Worm (Caenorhabditis elegans) whole organism, mixed stage, embryonic: ENCODE results near the gene lido-1.

Experiments
- M03D4.4 ChIP-seq: sonication (generic microtip); optimal IDR thresholded peaks from 2 replicates; lab custom pipeline; 2017; ENCODE audit warnings: mild to moderate bottlenecking, missing genetic modification characterization, missing compliant biosample characterization
- bed-3 ChIP-seq: fragments of 200-800 bp; sonication (Bioruptor generic); optimal IDR thresholded peaks from 3 replicates; lab custom pipeline; 2018; ENCODE audit warnings: mild to moderate bottlenecking, missing genetic modification characterization, moderate library complexity, missing compliant biosample characterization
- blmp-1 ChIP-seq: fragments of 150-350 bp; optimal IDR thresholded peaks from 2 replicates; lab custom pipeline; 2014; ENCODE audit warnings: missing biosample characterization, missing genetic modification characterization
- ceh-39 ChIP-seq: fragments of 150-350 bp; optimal IDR thresholded peaks from 2 replicates; lab custom pipeline; 2014; ENCODE audit warnings: missing biosample characterization, missing genetic modification characterization
- ceh-43 ChIP-seq: fragments of 200-800 bp; sonication (Bioruptor generic); optimal IDR thresholded peaks from 2 replicates; lab custom pipeline; 2018; ENCODE audit warnings: mild to moderate bottlenecking, missing genetic modification characterization, moderate library complexity, missing compliant biosample characterization
- ceh-83 ChIP-seq: fragments of 200-800 bp; sonication (Bioruptor generic); optimal IDR thresholded peaks from 2 replicates; lab custom pipeline; 2018; ENCODE audit warnings: mild to moderate bottlenecking, missing genetic modification characterization, missing compliant biosample characterization
- ces-1 ChIP-seq: fragments of 150-350 bp; optimal IDR thresholded peaks from 2 replicates; lab custom pipeline; 2014; ENCODE audit warnings: missing biosample characterization, missing genetic modification reagents, missing genetic modification characterization
- cnd-1 ChIP-seq: fragments of 200-800 bp; sonication (Bioruptor generic); optimal IDR thresholded peaks from 2 replicates; lab custom pipeline; 2018; ENCODE audit warnings: mild to moderate bottlenecking, missing genetic modification characterization, missing compliant biosample characterization
- drap-1 ChIP-seq: fragments of 200-800 bp; sonication (Bioruptor generic); optimal IDR thresholded peaks from 3 replicates; lab custom pipeline; 2018; ENCODE audit warnings: mild to moderate bottlenecking, missing genetic modification characterization, missing compliant biosample characterization
- flh-1 ChIP-seq: fragments of 200-800 bp; sonication (Bioruptor generic); optimal IDR thresholded peaks from 2 replicates; lab custom pipeline; 2018; ENCODE audit warnings: mild to moderate bottlenecking, missing genetic modification characterization, moderate library complexity, missing compliant biosample characterization
- ham-2 ChIP-seq: fragments of 200-800 bp; sonication (Bioruptor generic); optimal IDR thresholded peaks from 2 replicates; lab custom pipeline; 2018; ENCODE audit warnings: mild to moderate bottlenecking, missing genetic modification characterization, missing compliant biosample characterization
- hlh-1 ChIP-seq: fragments of 150-350 bp; optimal IDR thresholded peaks from 2 replicates; lab custom pipeline; 2014; ENCODE audit warnings: missing biosample characterization, missing genetic modification reagents, missing genetic modification characterization
- lin-13 ChIP-seq: fragments of 150-350 bp; optimal IDR thresholded peaks from 2 replicates; lab custom pipeline; 2014; ENCODE audit warnings: missing biosample characterization, missing genetic modification characterization
- lin-32 ChIP-seq: fragments of 200-800 bp; sonication (Bioruptor generic); optimal IDR thresholded peaks from 2 replicates; lab custom pipeline; 2018; ENCODE audit warnings: mild to moderate bottlenecking, missing genetic modification characterization, missing compliant biosample characterization
- lsy-2 ChIP-seq: fragments of 150-350 bp; optimal IDR thresholded peaks from 2 replicates; lab custom pipeline; 2014; ENCODE audit warnings: missing biosample characterization, missing genetic modification characterization
- mab-5 ChIP-seq: fragments of 150-350 bp; optimal IDR thresholded peaks from 2 replicates; lab custom pipeline; 2014; ENCODE audit warnings: missing biosample characterization, missing genetic modification characterization
- mep-1 ChIP-seq: fragments of 150-350 bp; optimal IDR thresholded peaks from 2 replicates; lab custom pipeline; 2017; ENCODE audit warnings: missing biosample characterization, missing genetic modification reagents, missing genetic modification characterization, inconsistent platforms
- mls-2 ChIP-seq: sonication (generic microtip); optimal IDR thresholded peaks from 2 replicates; lab custom pipeline; 2016; ENCODE audit warnings: mild to moderate bottlenecking, missing genetic modification characterization, moderate library complexity, missing compliant biosample characterization
- nhr-2 ChIP-seq: fragments of 150-350 bp; optimal IDR thresholded peaks from 2 replicates; lab custom pipeline; 2014; ENCODE audit warnings: missing biosample characterization, missing genetic modification characterization
- nhr-237 ChIP-seq: fragments of 150-350 bp; optimal IDR thresholded peaks from 2 replicates; lab custom pipeline; 2014; ENCODE audit warnings: missing biosample characterization, missing genetic modification characterization
- nhr-28 ChIP-seq: fragments of 150-350 bp; optimal IDR thresholded peaks from 2 replicates; lab custom pipeline; 2014; ENCODE audit warnings: missing biosample characterization, missing genetic modification characterization
- nhr-76 ChIP-seq: sonication (generic microtip); optimal IDR thresholded peaks from 2 replicates; lab custom pipeline; 2017; ENCODE audit warnings: missing biosample characterization, missing genetic modification characterization
- pha-4 ChIP-seq: fragments of 150-350 bp; optimal IDR thresholded peaks from 2 replicates; lab custom pipeline; 2018; ENCODE audit warnings: missing biosample characterization, missing genetic modification reagents, missing genetic modification characterization
- sem-2 ChIP-seq: fragments of 200-800 bp; sonication (Bioruptor generic); optimal IDR thresholded peaks from 2 replicates; lab custom pipeline; 2018; ENCODE audit warnings: mild to moderate bottlenecking, missing genetic modification characterization, missing compliant biosample characterization
- snpc-4 ChIP-seq: fragments of 150-350 bp; optimal IDR thresholded peaks from 2 replicates; lab custom pipeline; 2014; ENCODE audit warnings: missing biosample characterization, missing genetic modification characterization
- tbx-8 ChIP-seq: fragments of 200-800 bp; sonication (Bioruptor generic); optimal IDR thresholded peaks from 2 replicates; lab custom pipeline; 2018; ENCODE audit warnings: mild to moderate bottlenecking, missing genetic modification characterization, moderate library complexity, missing compliant biosample characterization
- unc-39 ChIP-seq: fragments of 150-350 bp; optimal IDR thresholded peaks from 2 replicates; lab custom pipeline; 2014; ENCODE audit warnings: missing biosample characterization, missing genetic modification characterization
- zip-8 ChIP-seq: fragments of 150-350 bp; optimal IDR thresholded peaks from 2 replicates; lab custom pipeline; 2014; ENCODE audit warnings: missing biosample characterization, missing genetic modification characterization
- ztf-11 ChIP-seq: fragments of 150-350 bp; optimal IDR thresholded peaks from 2 replicates; lab custom pipeline; 2014; ENCODE audit warnings: missing biosample characterization, missing genetic modification characterization

lido-1 gene

DNA sequence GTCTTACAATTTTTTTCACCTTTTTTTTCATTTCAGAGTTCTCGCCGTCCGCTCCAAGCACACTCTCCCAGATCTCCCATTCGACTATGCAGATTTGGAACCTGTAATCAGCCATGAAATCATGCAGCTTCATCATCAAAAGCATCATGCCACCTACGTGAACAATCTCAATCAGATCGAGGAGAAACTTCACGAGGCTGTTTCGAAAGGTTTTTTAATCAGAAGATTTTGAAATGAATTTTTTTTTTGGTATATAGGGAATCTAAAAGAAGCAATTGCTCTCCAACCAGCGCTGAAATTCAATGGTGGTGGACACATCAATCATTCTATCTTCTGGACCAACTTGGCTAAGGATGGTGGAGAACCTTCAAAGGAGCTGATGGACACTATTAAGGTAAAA is 3.2 kb downstream of the lido-1 start, which contains the start of gene C08A9.3:
C08A9.3 (minus strand) TSS at position 101 of the 400 bp plus-strand sequence.
- TF ChIP-seq bed-3 (GFP tag; lab: Kevin White, UChicago), result no peak
- TF ChIP-seq ztf-11 (tag; lab: Kevin White, UChicago), result no peak
- no peak for TF ChIP-seq lin-13 (tag; lab: Kevin White, UChicago)
- no peak for TF ChIP-seq mep-1 (tag; lab: Kevin White, UChicago)
- no peak for TF ChIP-seq nhr-2 (tag; lab: Kevin White, UChicago)
- TF ChIP-seq ceh-43, result no peak
- TF ChIP-seq lin-32 (GFP tag; lab: Kevin White, UChicago), result no peak

- no peak for TF ChIP-seq cnd-1 (tag; lab: Kevin White, UChicago)
- no peak for TF ChIP-seq ham-2 (GFP tag; lab: Kevin White, UChicago)
- no peak for TF ChIP-seq ces-1 (GFP tag; lab: Kevin White, UChicago)
- no peak for TF ChIP-seq sem-2
- TF ChIP-seq ztf-11 (tag; lab: Kevin White, UChicago), result no peak
- TF ChIP-seq lsy-2 (tag; lab: Kevin White, UChicago), result no peak
- no peak for TF ChIP-seq pha-4 (tag; lab: Kevin White, UChicago)
- TF ChIP-seq lin-13 (tag; lab: Kevin White, UChicago), result no peak
Observed at ce11 chrX:17092416-17092815, 3.9 kb downstream of the lido-1 start, which contains the start of gene sod-3. TSS of gene sod-3 (plus strand) at chrX:17092753.

DNA sequence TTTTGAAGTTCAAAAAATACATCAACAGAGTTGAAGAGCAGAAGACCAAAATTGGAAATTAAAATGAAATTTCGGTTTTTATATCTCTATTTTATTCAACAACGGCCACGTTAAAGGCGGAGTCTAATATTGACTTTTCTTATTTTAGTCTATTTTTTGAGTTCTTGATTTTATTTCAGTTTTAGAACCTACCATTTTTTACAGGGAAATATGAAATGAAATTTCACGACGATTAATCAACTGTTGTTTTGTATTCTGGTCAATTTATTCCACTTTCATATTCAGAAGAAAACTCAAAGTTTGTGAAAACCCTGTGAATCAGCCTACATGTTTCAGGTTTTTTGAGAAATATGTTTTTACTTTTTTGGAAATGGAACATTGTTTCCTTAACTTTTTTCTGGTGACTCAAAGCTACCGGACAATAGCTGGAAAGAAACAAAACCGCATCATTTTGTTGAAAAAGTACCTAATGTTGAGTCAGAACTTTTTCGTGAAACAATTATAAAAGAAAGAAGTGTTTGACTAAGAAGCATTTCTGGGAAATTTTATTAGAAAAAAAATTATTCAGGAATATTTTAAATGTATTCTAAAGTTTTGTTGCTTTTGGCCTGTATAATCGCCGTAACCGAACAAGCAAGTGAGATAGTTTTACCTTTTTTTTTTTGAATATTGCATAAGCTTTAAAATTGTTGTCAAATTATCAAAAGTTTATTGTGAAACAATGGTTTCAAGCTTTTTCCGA is 15.6 kb downstream of the lido-1 start, which contains the start of the genes irld-23 and C08A9.10:
irld-23 (minus strand) TSS at position 51 of the 742 bp plus-strand sequence.
C08A9.10 (plus strand) TSS at position 545 of the 742 bp plus-strand sequence.
- no peak for TF ChIP-seq nhr-237
- no peak for TF ChIP-seq blmp-1 (tag; lab: Kevin White, UChicago)
- no peak for TF ChIP-seq bed-3 (GFP tag; lab: Kevin White, UChicago)
- no peak for TF ChIP-seq lsy-2 (tag; lab: Kevin White, UChicago)
- no peak for TF ChIP-seq flh-1 (GFP tag; lab: Kevin White, UChicago)
- TF ChIP-seq ceh-39 (tag; lab: Kevin White, UChicago), result no peak
- no peak for TF ChIP-seq ces-1 (GFP tag; lab: Kevin White, UChicago)
- no peak for TF ChIP-seq mls-2 (tag; lab: Kevin White, UChicago)
- TF ChIP-seq hlh-1 (tag; lab: Kevin White, UChicago), result no peak
- TF ChIP-seq ceh-83 (GFP tag; lab: Kevin White, UChicago), result no peak
- no peak for TF ChIP-seq M03D4.4 (tag; lab: Kevin White, UChicago)
- TF ChIP-seq zip-8 (tag; lab: Kevin White, UChicago), result no peak
- no peak for TF ChIP-seq nhr-76 (tag; lab: Kevin White, UChicago)
- TF ChIP-seq, all 35 proteins: peak for 0

- no peak for TF ChIP-seq mab-5 (tag; lab: Kevin White, UChicago)
- TF ChIP-seq drap-1 (GFP tag; lab: Kevin White, UChicago), result no peak
- TF ChIP-seq lin-13 (tag; lab: Kevin White, UChicago), result no peak
- no peak for TF ChIP-seq ceh-43
- TF ChIP-seq nhr-237, result no peak
- TF ChIP-seq unc-39 (tag; lab: Kevin White, UChicago), result no peak
- no peak for TF ChIP-seq nhr-28 (tag; lab: Kevin White, UChicago)
- TF ChIP-seq flh-1 (GFP tag; lab: Kevin White, UChicago), result no peak
- no peak for TF ChIP-seq tbx-8
- TF ChIP-seq M03D4.4 (tag; lab: Kevin White, UChicago), result no peak
- TF ChIP-seq pha-4 (tag; lab: Kevin White, UChicago), result no peak
- TF ChIP-seq snpc-4 (tag; lab: Kevin White, UChicago), result no peak
- TF ChIP-seq, all 35 proteins: peak for 0
Observed at ce11 chrX:17072088-17072487, 24.3 kb downstream of the lido-1 start, which contains the start of gene C30G4.4. TSS of gene C30G4.4 (minus strand) at chrX:17072188.

ce11 chrX:17070495-17070894 is 25.9 kb downstream of the lido-1 start:
- TF ChIP-seq hlh-1 (tag; lab: Kevin White, UChicago) (peak; percentile 5), cnd-1 (tag; lab: Kevin White, UChicago) (no peak)
- TF ChIP-seq, all 35 proteins: peak for 1
